Fruit fly (Drosophila melanogaster) whole organism, embryonic: ENCODE results near the gene kibra.

Source experiments
- Abd-B ChIP-seq: fragments of 200-800 bp; sonication (Bioruptor generic); optimal IDR thresholded peaks from 2 replicates; lab custom pipeline; 2018; ENCODE audit warnings: missing biosample characterization, mild to moderate bottlenecking, missing genetic modification characterization, moderate library complexity
- Awh ChIP-seq: fragments of 200-800 bp; sonication (Bioruptor generic); IDR thresholded peaks from 2 replicates; pipeline ENCODE4, ENCODE4 v1.3.6; 2022; ENCODE audit warnings: missing biosample characterization, missing genetic modification characterization
- CG10267 ChIP-seq: fragments of 200-800 bp; sonication (Bioruptor generic); optimal IDR thresholded peaks from 2 replicates; lab custom pipeline; 2018; ENCODE audit warnings: missing biosample characterization, mild to moderate bottlenecking, missing genetic modification characterization, moderate library complexity
- CG11560 ChIP-seq: fragments of 200-800 bp; sonication (Bioruptor generic); IDR thresholded peaks from 3 replicates; pipeline ENCODE4 v1.3.6; 2022; ENCODE audit warnings: missing biosample characterization, missing genetic modification characterization
- CG12219 ChIP-seq: fragments of 200-800 bp; sonication (Bioruptor generic); optimal IDR thresholded peaks from 3 replicates; lab custom pipeline; 2018; ENCODE audit warnings: missing biosample characterization, mild to moderate bottlenecking, missing genetic modification characterization
- CG12769 ChIP-seq: fragments of 200-800 bp; sonication (Bioruptor generic); optimal IDR thresholded peaks from 2 replicates; lab custom pipeline; 2019; ENCODE audit warnings: missing biosample characterization, mild to moderate bottlenecking, missing genetic modification characterization, moderate library complexity
- CG14710 ChIP-seq: fragments of 200-800 bp; sonication (Bioruptor generic); optimal IDR thresholded peaks from 3 replicates; lab custom pipeline; 2019; ENCODE audit warnings: missing biosample characterization, mild to moderate bottlenecking, missing genetic modification characterization, moderate library complexity
- CG16779 ChIP-seq: fragments of 200-800 bp; sonication (Bioruptor generic); IDR thresholded peaks from 2 replicates; pipeline ENCODE4 v1.3.6; 2022; ENCODE audit warnings: missing biosample characterization, missing genetic modification characterization
- CG17612 ChIP-seq: fragments of 200-800 bp; sonication (Bioruptor generic); IDR thresholded peaks from 2 replicates; pipeline ENCODE4 v1.3.6; 2022; ENCODE audit warnings: missing biosample characterization, missing genetic modification characterization
- CG18476 ChIP-seq: fragments of 200-800 bp; sonication (Bioruptor generic); optimal IDR thresholded peaks from 2 replicates; lab custom pipeline; 2016; ENCODE audit warnings: missing biosample characterization, mild to moderate bottlenecking, missing genetic modification characterization
- CG2120 ChIP-seq: fragments of 200-800 bp; sonication (Bioruptor generic); optimal IDR thresholded peaks from 3 replicates; lab custom pipeline; 2016; ENCODE audit warnings: missing biosample characterization, missing genetic modification characterization
- CG2199 ChIP-seq: fragments of 200-800 bp; sonication (Bioruptor generic); IDR thresholded peaks from 3 replicates; pipeline ENCODE4 v1.3.6; 2022; ENCODE audit warnings: missing biosample characterization, missing genetic modification characterization
- CG2889 ChIP-seq: fragments of 200-800 bp; sonication (Bioruptor generic); IDR thresholded peaks from 3 replicates; pipeline ENCODE4 v1.3.6; 2022; ENCODE audit warnings: missing biosample characterization, missing genetic modification characterization
- CG30403 ChIP-seq: fragments of 200-800 bp; sonication (Bioruptor generic); optimal IDR thresholded peaks from 3 replicates; lab custom pipeline; 2016; ENCODE audit warnings: missing biosample characterization, missing genetic modification characterization
- CG3726 ChIP-seq: fragments of 200-800 bp; sonication (Bioruptor generic); IDR thresholded peaks from 3 replicates; pipeline ENCODE4, ENCODE4 v1.3.6; 2022; ENCODE audit warnings: missing biosample characterization, missing genetic modification characterization
- CG3995 ChIP-seq: fragments of 200-800 bp; sonication (Bioruptor generic); optimal IDR thresholded peaks from 3 replicates; lab custom pipeline; 2016; ENCODE audit warnings: missing biosample characterization, missing genetic modification characterization
- CG6683 ChIP-seq: fragments of 200-800 bp; sonication (Bioruptor generic); optimal IDR thresholded peaks from 2 replicates; lab custom pipeline; 2017; ENCODE audit warnings: missing biosample characterization, mild to moderate bottlenecking, missing genetic modification characterization, missing genetic modification reagents
- CG6791 ChIP-seq: fragments of 200-800 bp; sonication (Bioruptor generic); IDR thresholded peaks from 3 replicates; pipeline ENCODE4 v1.3.6; 2022; ENCODE audit warnings: missing biosample characterization, missing genetic modification characterization; ENCODE audit not compliant: partially characterized antibody
- CG7357 ChIP-seq: fragments of 200-800 bp; sonication (Bioruptor generic); IDR thresholded peaks from 3 replicates; pipeline ENCODE4 v1.3.6; 2022; ENCODE audit warnings: missing biosample characterization, missing genetic modification characterization
- CG8290 ChIP-seq, 3 experiments: fragments of 200-800 bp; sonication (Bioruptor generic); optimal IDR thresholded peaks; 2 replicates each; lab custom pipeline; 2016 to 2019; ENCODE audit warnings: missing biosample characterization in 3 of 3, missing genetic modification characterization in 3 of 3, mild to moderate bottlenecking in 2 of 3, moderate library complexity in 1 of 3
- Dad ChIP-seq: fragments of 200-800 bp; sonication (Bioruptor generic); optimal IDR thresholded peaks from 3 replicates; lab custom pipeline; 2016; ENCODE audit warnings: missing biosample characterization, missing genetic modification characterization
- Dfd ChIP-seq, 2 experiments: fragments of >200 bp; optimal IDR thresholded peaks; 2 replicates each; lab custom pipeline; 2017; ENCODE audit warnings: missing biosample characterization in 2 of 2, missing genetic modification characterization in 2 of 2
- Med ChIP-seq: fragments of 200-800 bp; sonication (Bioruptor generic); peaks from one replicate; lab custom pipeline; 2016; ENCODE audit warnings: missing biosample characterization, missing genetic modification characterization, mild to moderate bottlenecking, inconsistent platforms, moderate library complexity
- Myb ChIP-seq: fragments of 200-800 bp; sonication (Bioruptor generic); optimal IDR thresholded peaks from 2 replicates; lab custom pipeline; 2016; ENCODE audit warnings: missing biosample characterization, missing genetic modification characterization
- TFAM ChIP-seq: fragments of 200-800 bp; sonication (Bioruptor generic); optimal IDR thresholded peaks from 2 replicates; lab custom pipeline; 2017; ENCODE audit warnings: missing biosample characterization, missing genetic modification characterization, inconsistent platforms
- Usf ChIP-seq: fragments of 200-800 bp; sonication (Bioruptor generic); optimal IDR thresholded peaks from 2 replicates; lab custom pipeline; 2017; ENCODE audit warnings: missing genotype, missing biosample characterization, missing genetic modification characterization
- Vsx1 ChIP-seq: fragments of 200-800 bp; sonication (Bioruptor generic); optimal IDR thresholded peaks from 2 replicates; lab custom pipeline; 2017; ENCODE audit warnings: missing biosample characterization, mild to moderate bottlenecking, missing genetic modification characterization, missing genetic modification reagents
- Xbp1 ChIP-seq: fragments of 200-800 bp; sonication (Bioruptor generic); optimal IDR thresholded peaks from 3 replicates; lab custom pipeline; 2016; ENCODE audit warnings: missing biosample characterization, mild to moderate bottlenecking, missing genetic modification characterization
- ap ChIP-seq: fragments of 200-800 bp; sonication (Bioruptor generic); IDR thresholded peaks from 2 replicates; pipeline ENCODE4 v1.3.6; 2022; ENCODE audit warnings: missing biosample characterization, missing genetic modification characterization
- bowl ChIP-seq: fragments of 200-800 bp; sonication (Bioruptor generic); IDR thresholded peaks from 2 replicates; pipeline ENCODE4 v1.3.6; 2022; ENCODE audit warnings: missing biosample characterization, missing genetic modification characterization
- br ChIP-seq: fragments of >200 bp; optimal IDR thresholded peaks from 2 replicates; lab custom pipeline; 2017
- croc ChIP-seq: fragments of 200-800 bp; sonication (Bioruptor generic); conservative IDR thresholded peaks from 3 replicates; pipeline ENCODE4 v1.3.6; 2022; ENCODE audit warnings: missing biosample characterization, missing genetic modification characterization
- hkb ChIP-seq, 2 experiments: fragments of 200-800 bp in 1 of 2; fragments of >200 bp in 1 of 2; sonication (Bioruptor generic) in 1 of 2; IDR thresholded peaks in 1 of 2; optimal IDR thresholded peaks in 1 of 2; 2 replicates each; pipeline versions ENCODE4 v1.3.6 to Lab custom; 2017 to 2022; ENCODE audit warnings: missing biosample characterization in 1 of 2, missing genetic modification characterization in 1 of 2
- inv ChIP-seq: fragments of 200-800 bp; sonication (Bioruptor generic); IDR thresholded peaks from 2 replicates; pipeline ENCODE4 v1.3.6; 2022; ENCODE audit warnings: missing biosample characterization, missing genetic modification characterization; ENCODE audit not compliant: partially characterized antibody
- kah ChIP-seq: fragments of 200-800 bp; sonication (Bioruptor generic); optimal IDR thresholded peaks from 2 replicates; lab custom pipeline; 2018; ENCODE audit warnings: missing biosample characterization, mild to moderate bottlenecking, missing genetic modification characterization
- ken ChIP-seq: fragments of 200-800 bp; sonication (Bioruptor generic); IDR thresholded peaks from 3 replicates; pipeline ENCODE4 v1.3.6; 2022; ENCODE audit warnings: missing biosample characterization, missing genetic modification characterization
- lab ChIP-seq: fragments of 200-800 bp; sonication (Bioruptor generic); optimal IDR thresholded peaks from 3 replicates; lab custom pipeline; 2017; ENCODE audit warnings: missing biosample characterization, missing genetic modification characterization, mild to moderate bottlenecking, moderate library complexity, missing genetic modification reagents
- mam ChIP-seq: fragments of 200-800 bp; sonication (Bioruptor generic); optimal IDR thresholded peaks from 3 replicates; lab custom pipeline; 2016; ENCODE audit warnings: missing biosample characterization, missing genetic modification characterization
- nerfin-1 ChIP-seq: fragments of 200-800 bp; sonication (Bioruptor generic); optimal IDR thresholded peaks from 3 replicates; lab custom pipeline; 2019; ENCODE audit warnings: missing biosample characterization, mild to moderate bottlenecking, missing genetic modification characterization, moderate library complexity
- sd ChIP-seq: fragments of 200-800 bp; sonication (Bioruptor generic); optimal IDR thresholded peaks from 3 replicates; lab custom pipeline; 2018; ENCODE audit warnings: missing biosample characterization, mild to moderate bottlenecking, missing genetic modification characterization, moderate library complexity
- sens ChIP-seq: fragments of 200-800 bp; sonication (Bioruptor generic); peaks from one replicate; lab custom pipeline; 2016; ENCODE audit warnings: missing biosample characterization, missing genetic modification characterization
- sisA ChIP-seq: fragments of 200-800 bp; sonication (Bioruptor generic); IDR thresholded peaks from 2 replicates; pipeline ENCODE4 v1.3.6; 2022; ENCODE audit warnings: missing biosample characterization, missing genetic modification characterization
- so ChIP-seq: fragments of 200-800 bp; sonication (Bioruptor generic); IDR thresholded peaks from 3 replicates; pipeline ENCODE4 v1.3.6; 2022; ENCODE audit warnings: missing biosample characterization, missing genetic modification characterization
- stwl ChIP-seq: fragments of 200-800 bp; sonication (Bioruptor generic); optimal IDR thresholded peaks from 3 replicates; lab custom pipeline; 2018; ENCODE audit warnings: missing biosample characterization, mild to moderate bottlenecking, missing genetic modification characterization, moderate library complexity
- sug ChIP-seq: fragments of 200-800 bp; optimal IDR thresholded peaks from 2 replicates; lab custom pipeline; 2019; ENCODE audit warnings: missing biosample characterization, mild to moderate bottlenecking, missing genetic modification characterization, moderate library complexity
- vnd ChIP-seq: fragments of 200-800 bp; sonication (Bioruptor generic); IDR thresholded peaks from 3 replicates; pipeline ENCODE4 v1.3.6; 2022; ENCODE audit warnings: missing biosample characterization, missing genetic modification characterization; ENCODE audit not compliant: partially characterized antibody

Gene kibra

dm6 chr3R:14658170-14658569, 65.9 kb downstream of the kibra start:
- TF ChIP-seq sens (GFP tag; lab: Kevin White, UChicago) (peak; percentile 52), CG10267 (tag; lab: Kevin White, UChicago) (no peak), Usf (GFP tag; lab: Kevin White, UChicago) (no peak), Med (peak; percentile 46), croc (GFP tag; lab: Robert Waterston, UW) (no peak), CG12769 (tag; lab: Kevin White, UChicago) (no peak), ap (no peak), vnd (GFP tag; lab: Robert Waterston, UW) (no peak), kah (GFP tag; lab: Kevin White, UChicago) (no peak)

dm6 chr3R:14657605-14657910, 66.5 kb downstream of the kibra start:
- TF ChIP-seq CG17612 (GFP tag; lab: Robert Waterston, UW) (no peak), inv (no peak), Awh (GFP tag; lab: Robert Waterston, UW) (no peak), sisA (GFP tag; lab: Robert Waterston, UW) (no peak), CG16779 (GFP tag; lab: Robert Waterston, UW) (peak; percentile 10; the same call in 1 of the 2 replicates)

- TF ChIP-seq CG2199 (GFP tag; lab: Robert Waterston, UW) (no peak), so (no peak), sug (peak; percentile 64), Med (peak; percentile 78), CG3726 (GFP tag; lab: Robert Waterston, UW) (no peak), CG3995 (GFP tag; lab: Kevin White, UChicago) (peak; percentile 7), nerfin-1 (tag; lab: Kevin White, UChicago) (peak; percentile 25), Vsx1 (GFP tag; lab: Kevin White, UChicago) (no peak), Dfd (GFP tag; optimal IDR thresholded peaks at IDR 0.05; lab: Kevin White, UChicago) (no peak), bowl (GFP tag; lab: Robert Waterston, UW) (no peak), CG14710 (peak; percentile 60), Xbp1 (GFP tag; lab: Kevin White, UChicago) (no peak), CG2120 (GFP tag; lab: Kevin White, UChicago) (peak; percentile 46), hkb (optimal IDR thresholded peaks at IDR 0.05; lab: Kevin White, UChicago) (no peak), hkb (GFP tag; IDR thresholded peaks at IDR 0.05; lab: Robert Waterston, UW) (peak; percentile 57), CG30403 (peak; percentile 33), Dad (GFP tag; lab: Kevin White, UChicago) (no peak), CG12219 (GFP tag; lab: Kevin White, UChicago) (peak; percentile 24), CG6791 (GFP tag; lab: Robert Waterston, UW) (0 out of 3 replicates have a peak, but pooled peaks have one; percentile 38), CG8290 (GFP tag; optimal IDR thresholded peaks at IDR 0.05; lab: Kevin White, UChicago) (peak; percentile 10), CG8290 (tag; optimal IDR thresholded peaks at IDR 0.05; lab: Kevin White, UChicago) (peak in 1 of 2 experiments; percentile 38), lab (GFP tag; lab: Kevin White, UChicago) (no peak), CG18476 (GFP tag; lab: Kevin White, UChicago) (no peak), CG6683 (GFP tag; lab: Kevin White, UChicago) (no peak), CG11560 (no peak), CG7357 (GFP tag; lab: Robert Waterston, UW) (no peak), sd (tag; lab: Kevin White, UChicago) (no peak), br (lab: Kevin White, UChicago) (no peak), CG2889 (GFP tag; lab: Robert Waterston, UW) (no peak), mam (GFP tag; lab: Kevin White, UChicago) (peak; percentile 41), TFAM (GFP tag; lab: Kevin White, UChicago) (no peak), stwl (peak; percentile 53), Abd-B (GFP tag; lab: Kevin White, UChicago) (no peak), Myb (GFP tag; lab: Kevin White, UChicago) (peak; percentile 57), vnd (GFP tag; lab: Robert Waterston, UW) (peak; percentile 33; the same call in 1 of the 3 replicates), ken (GFP tag; lab: Robert Waterston, UW) (peak; percentile 40; the same call in 1 of the 3 replicates)
These were observed 67.1 kb downstream of the kibra start, which contains the start of gene CG3505 for dm6 chr3R:14656760-14657604. Gene CG3505 (plus strand): TSS chr3R:14657447.
